Fruit fly (Drosophila melanogaster): ENCODE measurements around the gene atilla.

DNA sequence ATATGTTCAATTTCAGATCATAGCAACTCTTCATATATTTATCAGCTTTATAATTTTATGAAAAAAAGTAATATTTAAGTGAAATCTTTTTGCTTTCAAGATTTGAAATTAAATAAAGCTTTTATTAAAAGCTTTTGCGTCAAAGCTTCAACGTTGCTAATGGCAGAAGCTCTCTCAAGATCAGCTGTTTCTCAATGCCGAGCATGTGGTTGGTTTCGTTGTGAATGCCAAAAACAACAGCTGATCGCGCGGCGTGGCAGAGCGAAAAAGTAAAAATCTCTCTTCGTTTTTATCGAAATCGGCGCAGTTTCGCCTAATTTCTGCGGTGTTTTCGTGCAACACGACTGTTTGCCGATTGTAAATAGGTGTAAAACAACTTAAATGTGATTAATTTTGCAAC, 29.9 kb upstream of the atilla start, which contains the start of gene CG31759:
- TF ChIP-seq CG1620 (GFP tag; optimal IDR thresholded peaks at IDR 0.05) (no peak), bab1 (GFP tag; optimal IDR thresholded peaks at IDR 0.05) (peak; percentile 64), Crg-1 (GFP tag; optimal IDR thresholded peaks at IDR 0.05) (no peak), Mnt (GFP tag; optimal IDR thresholded peaks at IDR 0.05) (peak; percentile 60), kay (GFP tag; ENCODE audit: borderline replicate concordance) (no peak), tj (GFP tag; optimal IDR thresholded peaks at IDR 0.05) (no peak), Hr96 (GFP tag; optimal IDR thresholded peaks at IDR 0.05) (no peak), CG12768 (GFP tag; optimal IDR thresholded peaks at IDR 0.05) (no peak), cic (GFP tag; optimal IDR thresholded peaks at IDR 0.05) (no peak), cnc (optimal IDR thresholded peaks at IDR 0.05) (no peak), CG11617 (GFP tag; optimal IDR thresholded peaks at IDR 0.05) (no peak), CG7101 (tag; optimal IDR thresholded peaks at IDR 0.05) (no peak), CG14711 (tag; optimal IDR thresholded peaks at IDR 0.05) (no peak)

All from whole organism, adult.